Worm (Caenorhabditis elegans) whole organism, young adult: Measurements from ENCODE around the gene mics-1.

Experiments used
- B0261.1 ChIP-seq: sonication (generic microtip); optimal IDR thresholded peaks from 2 replicates; lab custom pipeline; 2016; ENCODE audit warnings: mild to moderate bottlenecking, missing genetic modification characterization, moderate library complexity, missing compliant biosample characterization
- D2030.7 ChIP-seq: fragments of 200-800 bp; sonication (Bioruptor generic); IDR thresholded peaks from 2 replicates; pipeline ENCODE4 v1.3.6; 2022; ENCODE audit warnings: missing genetic modification reagents, missing genetic modification characterization, missing compliant biosample characterization
- F22D6.2 ChIP-seq: sonication (generic microtip); optimal IDR thresholded peaks from 2 replicates; lab custom pipeline; 2016; ENCODE audit warnings: mild to moderate bottlenecking, missing genetic modification characterization, missing compliant biosample characterization
- F33H1.4 ChIP-seq: fragments of 200-800 bp; sonication (Bioruptor generic); IDR thresholded peaks from 2 replicates; pipeline ENCODE4 v1.3.6; 2022; ENCODE audit warnings: missing genetic modification reagents, missing genetic modification characterization, missing compliant biosample characterization
- F37B4.10 ChIP-seq: fragments of 200-800 bp; sonication (Bioruptor generic); IDR thresholded peaks from 2 replicates; pipeline ENCODE4 v1.3.6; 2022; ENCODE audit warnings: missing genetic modification characterization, missing compliant biosample characterization
- F49E8.2 ChIP-seq: sonication (generic microtip); optimal IDR thresholded peaks from 3 replicates; lab custom pipeline; 2017; ENCODE audit warnings: missing genetic modification characterization, mild to moderate bottlenecking, missing compliant biosample characterization, antibody characterized with exemption, moderate library complexity; ENCODE audit not compliant: insufficient read depth
- F52B5.7 ChIP-seq: sonication (generic microtip); optimal IDR thresholded peaks from 2 replicates; lab custom pipeline; 2016; ENCODE audit warnings: mild to moderate bottlenecking, missing genetic modification characterization, missing compliant biosample characterization
- K11D2.4 ChIP-seq: fragments of 200-800 bp; sonication (Bioruptor generic); IDR thresholded peaks from 2 replicates; pipeline ENCODE4 v1.3.6; 2022; ENCODE audit warnings: missing genetic modification reagents, missing genetic modification characterization, missing compliant biosample characterization
- Y53G8AR.9 ChIP-seq: fragments of 200-800 bp; sonication (Bioruptor generic); conservative IDR thresholded peaks from 2 replicates; pipeline ENCODE4 v1.3.6; 2022; ENCODE audit warnings: missing genetic modification reagents, missing genetic modification characterization, missing compliant biosample characterization
- atf-7 ChIP-seq: sonication (generic microtip); optimal IDR thresholded peaks from 2 replicates; lab custom pipeline; 2017; ENCODE audit warnings: mild to moderate bottlenecking, missing genetic modification characterization, missing compliant biosample characterization
- attf-3 ChIP-seq: fragments of 200-800 bp; sonication (Bioruptor generic); conservative IDR thresholded peaks from 2 replicates; pipeline ENCODE4 v1.3.6; 2022; ENCODE audit warnings: missing genetic modification reagents, missing genetic modification characterization, missing compliant biosample characterization
- cebp-2 ChIP-seq: fragments of 200-800 bp; sonication (Bioruptor generic); IDR thresholded peaks from 2 replicates; pipeline ENCODE4 v1.3.6; 2022; ENCODE audit warnings: missing genetic modification characterization, missing compliant biosample characterization
- ceh-91 ChIP-seq: fragments of 200-800 bp; sonication (Bioruptor generic); IDR thresholded peaks from 2 replicates; pipeline ENCODE4 v1.3.6; 2022; ENCODE audit warnings: missing genetic modification reagents, missing genetic modification characterization, missing compliant biosample characterization
- chd-7 ChIP-seq: sonication (generic microtip); optimal IDR thresholded peaks from 2 replicates; lab custom pipeline; 2016; ENCODE audit warnings: mild to moderate bottlenecking, missing genetic modification characterization, moderate library complexity, missing compliant biosample characterization
- die-1 ChIP-seq: sonication (generic microtip); optimal IDR thresholded peaks from 2 replicates; lab custom pipeline; 2016; ENCODE audit warnings: missing genotype, mild to moderate bottlenecking, missing genetic modification characterization, missing compliant biosample characterization
- dox-1 ChIP-seq: fragments of 200-800 bp; sonication (Bioruptor generic); IDR thresholded peaks from 2 replicates; pipeline ENCODE4 v1.3.6; 2022; ENCODE audit warnings: missing genetic modification reagents, missing genetic modification characterization, missing compliant biosample characterization
- ets-4 ChIP-seq: fragments of 200-800 bp; sonication (Bioruptor generic); optimal IDR thresholded peaks from 2 replicates; lab custom pipeline; 2018; ENCODE audit warnings: mild to moderate bottlenecking, missing genetic modification characterization, missing compliant biosample characterization
- gei-17 ChIP-seq: fragments of 200-800 bp; sonication (Bioruptor generic); optimal IDR thresholded peaks from 2 replicates; lab custom pipeline; 2018; ENCODE audit warnings: mild to moderate bottlenecking, missing genetic modification characterization, missing compliant biosample characterization
- him-1 ChIP-seq: sonication (generic microtip); optimal IDR thresholded peaks from 2 replicates; lab custom pipeline; 2016; ENCODE audit warnings: missing genotype, missing genetic modification reagents, missing genetic modification characterization, missing compliant biosample characterization
- hsf-1 ChIP-seq: fragments of 200-800 bp; sonication (Bioruptor generic); IDR thresholded peaks from 2 replicates; pipeline ENCODE4 v1.3.6; 2022; ENCODE audit warnings: missing genetic modification reagents, missing genetic modification characterization, missing compliant biosample characterization
- lag-1 ChIP-seq: fragments of 200-800 bp; sonication (Bioruptor generic); IDR thresholded peaks from 2 replicates; pipeline ENCODE4 v1.3.6; 2022; ENCODE audit warnings: missing genetic modification reagents, missing genetic modification characterization, missing compliant biosample characterization
- lin-35 ChIP-seq, 3 experiments: fragments of 150-350 bp in 2 of 3; sonication (generic microtip) in 1 of 3; optimal IDR thresholded peaks; 2 replicates each; lab custom pipeline; 2014 to 2018; ENCODE audit warnings: missing biosample characterization in 3 of 3, missing genetic modification characterization in 3 of 3, missing genetic modification reagents in 3 of 3
- lir-1 ChIP-seq: fragments of 200-800 bp; sonication (Bioruptor generic); conservative IDR thresholded peaks from 2 replicates; pipeline ENCODE4 v1.3.6; 2022; ENCODE audit warnings: missing genetic modification reagents, missing genetic modification characterization, missing compliant biosample characterization
- madf-6 ChIP-seq: fragments of 200-800 bp; sonication (Bioruptor generic); IDR thresholded peaks from 2 replicates; pipeline ENCODE4 v1.3.6; 2022; ENCODE audit warnings: missing genetic modification reagents, missing genetic modification characterization, missing compliant biosample characterization
- madf-8 ChIP-seq: fragments of 200-800 bp; sonication (Bioruptor generic); conservative IDR thresholded peaks from 2 replicates; pipeline ENCODE4 v1.3.6; 2022; ENCODE audit warnings: missing genetic modification reagents, missing genetic modification characterization, missing compliant biosample characterization
- mcd-1 ChIP-seq: fragments of 200-800 bp; sonication (Bioruptor generic); IDR thresholded peaks from 2 replicates; pipeline ENCODE4 v1.3.6; 2022; ENCODE audit warnings: missing genetic modification reagents, missing genetic modification characterization, missing compliant biosample characterization
- mel-28 ChIP-seq: sonication (generic microtip); optimal IDR thresholded peaks from 2 replicates; lab custom pipeline; 2016; ENCODE audit warnings: borderline replicate concordance, mild to moderate bottlenecking, missing genetic modification characterization, missing compliant biosample characterization
- mes-4 ChIP-seq: sonication (generic microtip); optimal IDR thresholded peaks from 2 replicates; lab custom pipeline; 2016; ENCODE audit warnings: missing genotype, missing genetic modification characterization, missing compliant biosample characterization
- mxl-1 ChIP-seq: sonication (generic microtip); optimal IDR thresholded peaks from 2 replicates; lab custom pipeline; 2016; ENCODE audit warnings: missing genetic modification characterization, missing compliant biosample characterization
- nfya-1 ChIP-seq: sonication (generic microtip); optimal IDR thresholded peaks from 2 replicates; lab custom pipeline; 2017; ENCODE audit warnings: antibody characterized with exemption, missing compliant biosample characterization, missing genetic modification characterization, borderline replicate concordance; ENCODE audit not compliant: insufficient read depth
- nhr-80 ChIP-seq: sonication (generic microtip); optimal IDR thresholded peaks from 2 replicates; lab custom pipeline; 2016; ENCODE audit warnings: missing genetic modification characterization, missing compliant biosample characterization
- pbrm-1 ChIP-seq: fragments of 200-800 bp; sonication (Bioruptor generic); IDR thresholded peaks from 2 replicates; pipeline ENCODE4 v1.3.6; 2022; ENCODE audit warnings: missing genetic modification reagents, missing genetic modification characterization, missing compliant biosample characterization
- pha-4 ChIP-seq: fragments of 150-350 bp; sonication (generic microtip); optimal IDR thresholded peaks from 2 replicates; lab custom pipeline; 2014; ENCODE audit warnings: missing biosample characterization, missing genetic modification reagents, missing genetic modification characterization
- sptf-2 ChIP-seq: fragments of 200-800 bp; sonication (Bioruptor generic); optimal IDR thresholded peaks from 2 replicates; lab custom pipeline; 2018; ENCODE audit warnings: mild to moderate bottlenecking, missing genetic modification characterization, missing compliant biosample characterization
- tbp1 ChIP-seq: fragments of 200-800 bp; sonication (Bioruptor generic); optimal IDR thresholded peaks from 2 replicates; lab custom pipeline; 2018; ENCODE audit warnings: mild to moderate bottlenecking, missing genetic modification characterization, missing compliant biosample characterization
- tlf-1 ChIP-seq: fragments of 200-800 bp; sonication (Bioruptor generic); optimal IDR thresholded peaks from 2 replicates; lab custom pipeline; 2018; ENCODE audit warnings: mild to moderate bottlenecking, missing genetic modification characterization, missing compliant biosample characterization
- unc-130 ChIP-seq: sonication (generic microtip); optimal IDR thresholded peaks from 2 replicates; lab custom pipeline; 2016; ENCODE audit warnings: missing genetic modification reagents, missing genetic modification characterization, missing compliant biosample characterization
- unc-62 ChIP-seq: fragments of 150-350 bp; optimal IDR thresholded peaks from 2 replicates; lab custom pipeline; 2014; ENCODE audit warnings: missing biosample characterization, missing genetic modification reagents, missing genetic modification characterization
- xnd-1 ChIP-seq: sonication (generic microtip); optimal IDR thresholded peaks from 2 replicates; lab custom pipeline; 2016; ENCODE audit warnings: missing genotype, missing genetic modification reagents, missing genetic modification characterization, missing compliant biosample characterization
- ztf-22 ChIP-seq: fragments of 200-800 bp; sonication (Bioruptor generic); optimal IDR thresholded peaks from 2 replicates; lab custom pipeline; 2018; ENCODE audit warnings: mild to moderate bottlenecking, missing genetic modification characterization, moderate library complexity, missing compliant biosample characterization
- ztf-28 ChIP-seq: fragments of 200-800 bp; sonication (Bioruptor generic); IDR thresholded peaks from 2 replicates; pipeline ENCODE4 v1.3.6; 2022; ENCODE audit warnings: missing genetic modification reagents, missing genetic modification characterization, missing compliant biosample characterization

Gene mics-1

ce11 chrV:10578938-10579337 is 812 bp upstream of the mics-1 start, which contains the start of the genes erh-1 and lpd-9 (continued):
- TF ChIP-seq atf-7 (peak; percentile 2), madf-8 (peak; percentile 40; the same call in 1 of the 2 replicates), mel-28 (no peak), ztf-22 (no peak), attf-3 (peak; percentile 44; the same call in 1 of the 2 replicates), lin-35 (GFP tag; optimal IDR thresholded peaks at IDR 0.05; lab: Kevin White, UChicago) (peak in 1 of 3 experiments; percentile 84), die-1 (tag; lab: Kevin White, UChicago) (no peak), pha-4 (tag; lab: Kevin White, UChicago) (no peak), hsf-1 (no peak), madf-6 (peak; percentile 71), lir-1 (GFP tag; lab: Robert Waterston, UW) (0 out of 2 replicates have a peak, but pooled peaks have one; percentile 54), tbp1 (peak; percentile 52), chd-7 (tag; lab: Kevin White, UChicago) (no peak), nhr-80 (tag; lab: Kevin White, UChicago) (peak; percentile 46), F37B4.10 (GFP tag; lab: Robert Waterston, UW) (no peak), xnd-1 (tag; lab: Kevin White, UChicago) (peak; percentile 41), F33H1.4 (GFP tag; lab: Robert Waterston, UW) (peak; percentile 56), him-1 (tag; lab: Kevin White, UChicago) (no peak), unc-62 (GFP tag; lab: Kevin White, UChicago) (no peak), D2030.7 (GFP tag; lab: Robert Waterston, UW) (peak; percentile 43; the same call in 1 of the 2 replicates), B0261.1 (tag; lab: Kevin White, UChicago) (no peak), mxl-1 (tag; lab: Kevin White, UChicago) (no peak), ceh-91 (no peak), lag-1 (GFP tag; lab: Robert Waterston, UW) (no peak), mes-4 (tag; lab: Kevin White, UChicago) (no peak), F52B5.7 (tag; lab: Kevin White, UChicago) (no peak), K11D2.4 (peak; percentile 63; the same call in 1 of the 2 replicates), F49E8.2 (no peak), cebp-2 (GFP tag; lab: Robert Waterston, UW) (no peak), unc-130 (no peak), tlf-1 (GFP tag; lab: Kevin White, UChicago) (peak; percentile 49), pbrm-1 (GFP tag; lab: Robert Waterston, UW) (peak; percentile 72), ztf-28 (GFP tag; lab: Robert Waterston, UW) (no peak), dox-1 (GFP tag; lab: Robert Waterston, UW) (peak; percentile 83; the same call in 1 of the 2 replicates), F22D6.2 (tag; lab: Kevin White, UChicago) (peak; percentile 34), nfya-1 (no peak), gei-17 (GFP tag; lab: Kevin White, UChicago) (peak; percentile 23), sptf-2 (GFP tag; lab: Kevin White, UChicago) (no peak), mcd-1 (peak; percentile 82), Y53G8AR.9 (GFP tag; lab: Robert Waterston, UW) (peak; percentile 87)

ce11 chrV:10576319-10576718 is 1.8 kb downstream of the mics-1 start, which contains the start of gene vps-54:
TSS of gene vps-54 (minus strand) at chrV:10576419.
- TF ChIP-seq ets-4 (no peak), mcd-1 (0 out of 2 replicates have a peak, but pooled peaks have one; percentile 9)
- TF ChIP-seq, all 124 proteins: peak for 1
